Fruit fly (Drosophila melanogaster) whole organism, prepupa: ENCODE measurements around the gene CG13639.

Experiments used
- Blimp-1 ChIP-seq: fragments of 200-800 bp; sonication (Bioruptor generic); optimal IDR thresholded peaks from 3 replicates; lab custom pipeline; 2017; ENCODE audit warnings: missing biosample characterization, missing genetic modification characterization, mild to moderate bottlenecking, moderate library complexity, missing genetic modification reagents
- CG10669 ChIP-seq: fragments of 200-800 bp; sonication (Bioruptor generic); optimal IDR thresholded peaks from 3 replicates; lab custom pipeline; 2018; ENCODE audit warnings: missing biosample characterization, mild to moderate bottlenecking, missing genetic modification characterization, moderate library complexity
- CG11294 ChIP-seq: fragments of 200-800 bp; sonication (Bioruptor generic); IDR thresholded peaks from 2 replicates; pipeline ENCODE4 v1.3.6; 2022; ENCODE audit warnings: missing biosample characterization, missing genetic modification characterization
- CG11762 ChIP-seq: fragments of 200-800 bp; sonication (Bioruptor generic); optimal IDR thresholded peaks from 3 replicates; lab custom pipeline; 2016; ENCODE audit warnings: missing biosample characterization, missing genetic modification characterization; ENCODE audit not compliant: insufficient read depth
- CG11902 ChIP-seq: fragments of 200-800 bp; sonication (Bioruptor generic); optimal IDR thresholded peaks from 3 replicates; lab custom pipeline; 2016; ENCODE audit warnings: missing biosample characterization, missing genetic modification characterization
- CG15336 ChIP-seq: fragments of 200-800 bp; sonication (Bioruptor generic); IDR thresholded peaks from 2 replicates; pipeline ENCODE4 v1.3.6; 2022; ENCODE audit warnings: missing biosample characterization, missing genetic modification characterization
- CG1621 ChIP-seq: fragments of 200-800 bp; sonication (Bioruptor generic); optimal IDR thresholded peaks from 3 replicates; lab custom pipeline; 2018; ENCODE audit warnings: missing biosample characterization, mild to moderate bottlenecking, missing genetic modification characterization
- CG16779 ChIP-seq: fragments of 200-800 bp; sonication (Bioruptor generic); optimal IDR thresholded peaks from 3 replicates; lab custom pipeline; 2017; ENCODE audit warnings: missing biosample characterization, mild to moderate bottlenecking, missing genetic modification characterization
- CG32006 ChIP-seq: fragments of 200-800 bp; sonication (Bioruptor generic); optimal IDR thresholded peaks from 3 replicates; lab custom pipeline; 2017; ENCODE audit warnings: missing biosample characterization, mild to moderate bottlenecking, missing genetic modification characterization
- CG4318 ChIP-seq: fragments of 200-800 bp; sonication (Bioruptor generic); optimal IDR thresholded peaks from 3 replicates; lab custom pipeline; 2017; ENCODE audit warnings: missing biosample characterization, mild to moderate bottlenecking, missing genetic modification characterization
- CG6163 ChIP-seq: fragments of 200-800 bp; sonication (Bioruptor generic); IDR thresholded peaks from 3 replicates; pipeline ENCODE4 v1.3.6; 2022; ENCODE audit warnings: missing biosample characterization, missing genetic modification characterization
- CG6276 ChIP-seq: fragments of 200-800 bp; sonication (Bioruptor generic); optimal IDR thresholded peaks from 2 replicates; lab custom pipeline; 2017; ENCODE audit warnings: missing biosample characterization, mild to moderate bottlenecking, missing genetic modification characterization
- CG6808 ChIP-seq: fragments of 200-800 bp; sonication (Bioruptor generic); optimal IDR thresholded peaks from 3 replicates; lab custom pipeline; 2017; ENCODE audit warnings: missing biosample characterization, missing genetic modification characterization, mild to moderate bottlenecking, moderate library complexity, missing genetic modification reagents
- CG6854 ChIP-seq: fragments of 200-800 bp; sonication (Bioruptor generic); optimal IDR thresholded peaks from 2 replicates; lab custom pipeline; 2017; ENCODE audit warnings: missing biosample characterization, mild to moderate bottlenecking, missing genetic modification characterization
- CG7368 ChIP-seq: fragments of 200-800 bp; sonication (Bioruptor generic); optimal IDR thresholded peaks from 3 replicates; lab custom pipeline; 2016; ENCODE audit warnings: missing biosample characterization, missing genetic modification characterization
- CG8119 ChIP-seq: fragments of 200-800 bp; sonication (Bioruptor generic); IDR thresholded peaks from 3 replicates; pipeline ENCODE4 v1.3.6; 2022; ENCODE audit warnings: missing biosample characterization, missing genetic modification characterization
- CG9139 ChIP-seq: fragments of 200-800 bp; sonication (Bioruptor generic); optimal IDR thresholded peaks from 3 replicates; lab custom pipeline; 2017; ENCODE audit warnings: missing biosample characterization, mild to moderate bottlenecking, missing genetic modification characterization
- Eip78C ChIP-seq: fragments of 200-800 bp; sonication (Bioruptor generic); peaks from one replicate; lab custom pipeline; 2016; ENCODE audit warnings: missing biosample characterization, missing genetic modification characterization
- Gug ChIP-seq: fragments of 200-800 bp; sonication (Bioruptor generic); IDR thresholded peaks from 2 replicates; pipeline ENCODE4 v1.3.6; 2022; ENCODE audit warnings: missing biosample characterization, missing genetic modification characterization
- Hr38 ChIP-seq: sonication (Bioruptor generic); optimal IDR thresholded peaks from 2 replicates; lab custom pipeline; 2016; ENCODE audit warnings: missing biosample characterization, missing genetic modification characterization
- Hr4 ChIP-seq: fragments of 200-800 bp; sonication (Bioruptor generic); optimal IDR thresholded peaks from 3 replicates; lab custom pipeline; 2016; ENCODE audit warnings: missing biosample characterization, missing genetic modification characterization
- Met ChIP-seq: fragments of 200-800 bp; sonication (Bioruptor generic); optimal IDR thresholded peaks from 3 replicates; lab custom pipeline; 2016; ENCODE audit warnings: missing biosample characterization, missing genetic modification characterization
- OdsH ChIP-seq: fragments of 200-800 bp; sonication (Bioruptor generic); optimal IDR thresholded peaks from 3 replicates; lab custom pipeline; 2016; ENCODE audit warnings: missing biosample characterization, missing genetic modification characterization
- Smox ChIP-seq: fragments of 200-800 bp; sonication (Bioruptor generic); optimal IDR thresholded peaks from 3 replicates; lab custom pipeline; 2016; ENCODE audit warnings: missing biosample characterization, missing genetic modification characterization
- Sox14 ChIP-seq: fragments of 200-800 bp; sonication (Bioruptor generic); optimal IDR thresholded peaks from 3 replicates; lab custom pipeline; 2016; ENCODE audit warnings: missing biosample characterization, missing genetic modification characterization
- Sox15 ChIP-seq: fragments of 200-800 bp; sonication (Bioruptor generic); optimal IDR thresholded peaks from 3 replicates; lab custom pipeline; 2016; ENCODE audit warnings: missing biosample characterization, missing genetic modification characterization
- acj6 ChIP-seq: fragments of 200-800 bp; sonication (Bioruptor generic); optimal IDR thresholded peaks from 3 replicates; lab custom pipeline; 2016; ENCODE audit warnings: missing biosample characterization, missing genetic modification characterization
- dac ChIP-seq: fragments of 200-800 bp; sonication (Bioruptor generic); optimal IDR thresholded peaks from 2 replicates; lab custom pipeline; 2017; ENCODE audit warnings: missing biosample characterization, mild to moderate bottlenecking, missing genetic modification characterization
- dsx ChIP-seq: fragments of 200-800 bp; optimal IDR thresholded peaks from 3 replicates; lab custom pipeline; 2019; ENCODE audit warnings: missing biosample characterization, mild to moderate bottlenecking, missing genetic modification characterization, moderate library complexity; ENCODE audit not compliant: poor library complexity, severe bottlenecking
- eg ChIP-seq: fragments of 200-800 bp; sonication (Bioruptor generic); IDR thresholded peaks from 3 replicates; pipeline ENCODE4 v1.3.6; 2022; ENCODE audit warnings: missing biosample characterization, missing genetic modification characterization
- fd59A ChIP-seq: fragments of 200-800 bp; sonication (Bioruptor generic); optimal IDR thresholded peaks from 2 replicates; lab custom pipeline; 2017; ENCODE audit warnings: missing biosample characterization, mild to moderate bottlenecking, missing genetic modification characterization, missing genetic modification reagents
- fd85E ChIP-seq: fragments of 200-800 bp; sonication (Bioruptor generic); optimal IDR thresholded peaks from 3 replicates; lab custom pipeline; 2016; ENCODE audit warnings: missing biosample characterization, missing genetic modification characterization
- fkh ChIP-seq: fragments of 200-800 bp; sonication (Bioruptor generic); optimal IDR thresholded peaks from 3 replicates; lab custom pipeline; 2017; ENCODE audit warnings: missing biosample characterization, mild to moderate bottlenecking, missing genetic modification characterization, moderate library complexity
- net ChIP-seq: fragments of 200-800 bp; sonication (Bioruptor generic); optimal IDR thresholded peaks from 3 replicates; lab custom pipeline; 2016; ENCODE audit warnings: missing biosample characterization, missing genetic modification characterization
- pdm3 ChIP-seq: fragments of 200-800 bp; sonication (Bioruptor generic); optimal IDR thresholded peaks from 3 replicates; lab custom pipeline; 2016; ENCODE audit warnings: missing biosample characterization, missing genetic modification characterization
- salr ChIP-seq, 2 experiments: fragments of 200-800 bp; sonication (Bioruptor generic); optimal IDR thresholded peaks; 3 replicates each; lab custom pipeline; 2016 to 2018; ENCODE audit warnings: missing biosample characterization in 2 of 2, missing genetic modification characterization in 2 of 2, mild to moderate bottlenecking in 1 of 2
- spab ChIP-seq: fragments of 200-800 bp; sonication (Bioruptor generic); optimal IDR thresholded peaks from 2 replicates; lab custom pipeline; 2017; ENCODE audit warnings: missing biosample characterization, mild to moderate bottlenecking, missing genetic modification characterization, missing genetic modification reagents
- ss ChIP-seq, 2 experiments: fragments of 200-800 bp; sonication (Bioruptor generic); optimal IDR thresholded peaks; 2 replicates in 1 of 2; 3 replicates in 1 of 2; lab custom pipeline; 2017 to 2018; ENCODE audit warnings: mild to moderate bottlenecking in 2 of 2, missing biosample characterization in 2 of 2, missing genetic modification characterization in 2 of 2, moderate library complexity in 1 of 2
- svp ChIP-seq: fragments of 200-800 bp; sonication (Bioruptor generic); peaks from one replicate; lab custom pipeline; 2016; ENCODE audit warnings: missing biosample characterization, missing genetic modification characterization
- topi ChIP-seq: fragments of 200-800 bp; sonication (Bioruptor generic); optimal IDR thresholded peaks from 3 replicates; lab custom pipeline; 2016; ENCODE audit warnings: missing biosample characterization, missing genetic modification characterization
- vri ChIP-seq: fragments of 200-800 bp; sonication (Bioruptor generic); optimal IDR thresholded peaks from 3 replicates; lab custom pipeline; 2016; ENCODE audit warnings: missing biosample characterization, mild to moderate bottlenecking, missing genetic modification characterization

Gene CG13639

DNA sequence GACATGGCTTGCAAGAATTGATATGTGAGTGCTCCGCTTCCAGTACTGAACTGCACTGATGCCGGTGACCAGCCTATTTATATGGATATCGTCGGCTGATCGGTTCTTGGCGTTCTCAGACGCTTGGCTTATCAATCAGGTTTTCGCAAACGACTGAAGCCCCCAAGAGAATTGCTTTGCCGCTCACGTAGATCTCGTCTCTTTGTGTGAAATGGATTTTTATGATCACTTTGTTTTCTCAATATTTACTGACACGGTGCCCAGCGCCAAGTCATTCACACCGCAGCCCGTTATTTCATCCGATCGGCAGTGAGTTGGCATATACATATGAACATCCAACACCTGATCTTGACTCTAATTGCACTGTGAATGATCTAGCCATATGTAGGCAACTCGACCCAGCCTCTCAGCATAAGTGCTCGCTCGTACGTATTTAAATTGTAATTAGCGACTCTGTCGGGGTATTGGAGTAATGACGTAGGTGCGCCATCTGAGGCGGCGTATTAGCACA lies at the start of gene CG13639:
TSS of gene CG13639 (minus strand) at position 51 of the 511 bp plus-strand sequence.
- TF ChIP-seq Eip78C (GFP tag; lab: Kevin White, UChicago) (peak; percentile 69), spab (GFP tag; lab: Kevin White, UChicago) (no peak), CG9139 (GFP tag; lab: Kevin White, UChicago) (peak; percentile 27), ss (GFP tag; optimal IDR thresholded peaks at IDR 0.05; lab: Kevin White, UChicago) (peak in 1 of 2 experiments; percentile 51), OdsH (GFP tag; lab: Kevin White, UChicago) (no peak), CG11902 (no peak), CG6163 (GFP tag; lab: Robert Waterston, UW) (0 out of 3 replicates have a peak, but pooled peaks have one; percentile 24), Met (no peak), net (GFP tag; lab: Kevin White, UChicago) (no peak)
- TF ChIP-seq, all 60 proteins: peak for 4

DNA sequence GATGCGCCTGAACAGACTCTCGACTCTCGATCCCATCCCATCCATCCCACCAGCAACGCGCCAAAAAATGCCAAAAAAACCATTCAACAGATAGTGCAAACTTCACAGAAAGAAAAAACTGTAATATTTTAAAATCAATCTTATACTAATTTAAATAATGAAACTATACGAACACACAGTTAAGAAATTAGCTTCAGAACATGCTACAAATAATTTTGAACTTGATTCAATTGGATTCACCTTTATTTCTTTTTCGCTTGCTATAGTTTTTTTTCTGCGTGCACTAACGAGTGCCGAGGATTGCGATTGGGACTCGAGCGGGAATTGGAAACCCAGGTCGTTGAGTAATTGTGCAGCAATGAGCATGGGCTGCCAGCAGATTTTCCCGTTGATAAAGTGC lies 47.9 kb upstream of the CG13639 start:
- TF ChIP-seq eg (GFP tag; lab: Robert Waterston, UW) (peak; percentile 68), pdm3 (GFP tag; lab: Kevin White, UChicago) (peak; percentile 11), Eip78C (GFP tag; lab: Kevin White, UChicago) (peak; percentile 51), svp (GFP tag; lab: Kevin White, UChicago) (peak; percentile 14), CG15336 (GFP tag; lab: Robert Waterston, UW) (peak; percentile 77), topi (no peak), CG11294 (GFP tag; lab: Robert Waterston, UW) (peak; percentile 15; the same call in 1 of the 2 replicates), OdsH (GFP tag; lab: Kevin White, UChicago) (peak; percentile 1), CG10669 (GFP tag; lab: Kevin White, UChicago) (no peak), Hr4 (GFP tag; lab: Kevin White, UChicago) (peak; percentile 66), CG4318 (GFP tag; lab: Kevin White, UChicago) (peak; percentile 20), Blimp-1 (no peak), CG8119 (peak; percentile 70), ss (GFP tag; optimal IDR thresholded peaks at IDR 0.05; lab: Kevin White, UChicago) (no peak), CG6276 (GFP tag; lab: Kevin White, UChicago) (peak; percentile 60), Gug (GFP tag; lab: Robert Waterston, UW) (peak; percentile 34; the same call in 1 of the 2 replicates), CG32006 (GFP tag; lab: Kevin White, UChicago) (peak; percentile 58)

DNA sequence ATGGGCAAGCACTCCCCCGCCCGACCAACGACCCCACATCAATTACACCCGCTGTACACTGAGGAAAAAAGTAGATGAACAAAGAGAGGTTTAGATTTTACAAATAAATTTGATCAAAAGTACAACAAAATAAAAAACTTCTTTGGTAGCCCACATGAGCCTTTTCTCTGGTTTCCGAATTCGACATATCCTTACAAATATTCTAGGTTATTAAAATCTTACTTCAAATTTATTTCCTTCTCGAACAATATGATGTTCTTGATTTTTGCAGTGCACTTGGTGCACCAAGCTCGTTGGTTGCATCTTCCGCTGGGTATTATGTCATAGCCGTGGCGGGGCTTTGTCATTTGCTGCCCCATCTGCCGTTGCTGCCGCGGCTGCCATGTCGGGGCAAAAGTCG lies 46.5 kb upstream of the CG13639 start:
- TF ChIP-seq Eip78C (GFP tag; lab: Kevin White, UChicago), result peak; percentile 55
- peak; percentile 19 for TF ChIP-seq Hr4 (GFP tag; lab: Kevin White, UChicago)
- TF ChIP-seq CG6808 (GFP tag; lab: Kevin White, UChicago), result no peak
- TF ChIP-seq eg (GFP tag; lab: Robert Waterston, UW), result peak; percentile 61; the same call in 2 of the 3 replicates
- no peak for TF ChIP-seq CG11294 (GFP tag; lab: Robert Waterston, UW)
- TF ChIP-seq dac, result no peak
- peak; percentile 46 for TF ChIP-seq CG6276 (GFP tag; lab: Kevin White, UChicago)
- TF ChIP-seq acj6 (GFP tag; lab: Kevin White, UChicago), result no peak
- peak; percentile 17 for TF ChIP-seq CG32006 (GFP tag; lab: Kevin White, UChicago)
- TF ChIP-seq CG8119, result peak; percentile 52
- no peak for TF ChIP-seq fkh (GFP tag; lab: Kevin White, UChicago)
- TF ChIP-seq CG15336 (GFP tag; lab: Robert Waterston, UW), result peak; percentile 55

DNA sequence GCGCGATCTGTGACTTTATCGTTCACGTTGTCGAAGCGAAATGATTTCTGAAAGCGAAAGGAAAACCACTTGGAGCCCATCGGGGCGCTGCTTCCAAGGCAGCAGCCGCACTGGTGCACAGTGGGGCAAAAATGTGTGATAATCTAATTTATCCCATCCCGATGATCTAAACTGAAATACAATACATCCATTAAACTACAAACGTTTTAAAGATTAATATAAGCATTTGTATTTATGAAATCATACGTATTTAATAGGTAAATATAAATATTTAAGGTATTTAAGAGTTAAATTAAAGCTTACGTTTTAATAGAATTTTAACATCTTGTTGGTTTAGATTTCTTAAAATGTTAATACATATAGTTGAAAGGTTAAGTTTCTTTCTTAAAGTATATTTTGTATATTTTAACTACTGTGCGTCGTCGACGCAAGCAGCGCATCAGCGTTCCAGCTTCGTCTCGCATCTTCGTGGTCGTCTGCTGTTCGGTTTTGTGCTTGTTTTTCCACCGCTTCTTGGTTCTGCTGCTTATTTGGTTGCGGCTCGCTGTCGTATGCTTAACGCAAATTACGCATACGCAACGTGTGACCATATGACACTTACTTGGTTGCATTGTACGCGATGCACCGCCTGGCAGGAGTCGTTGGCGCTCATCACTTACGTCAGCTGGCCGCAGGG lies 45.9 kb upstream of the CG13639 start, which contains the start of gene CG13643:
TSS of gene CG13643 (minus strand) at position 46 of the 676 bp plus-strand sequence.
- TF ChIP-seq Sox15 (GFP tag; lab: Kevin White, UChicago) (no peak), vri (GFP tag; lab: Kevin White, UChicago) (no peak), Hr38 (GFP tag; lab: Kevin White, UChicago) (no peak), CG16779 (peak; percentile 17), Smox (GFP tag; lab: Kevin White, UChicago) (peak; percentile 4), fd85E (GFP tag; lab: Kevin White, UChicago) (no peak), CG7368 (GFP tag; lab: Kevin White, UChicago) (peak; percentile 11), Blimp-1 (peak; percentile 54), Sox14 (GFP tag; lab: Kevin White, UChicago) (no peak), salr (GFP tag; optimal IDR thresholded peaks at IDR 0.05; lab: Kevin White, UChicago) (peak in 1 of 2 experiments; percentile 71), CG6808 (GFP tag; lab: Kevin White, UChicago) (peak; percentile 41), CG10669 (GFP tag; lab: Kevin White, UChicago) (no peak), Met (peak; percentile 18), dsx (GFP tag; lab: Kevin White, UChicago) (peak; percentile 12), CG11762 (peak; percentile 69), fd59A (GFP tag; lab: Kevin White, UChicago) (no peak), ss (GFP tag; optimal IDR thresholded peaks at IDR 0.05; lab: Kevin White, UChicago) (peak; percentile 35 to 56), CG32006 (GFP tag; lab: Kevin White, UChicago) (peak; percentile 85), CG6276 (GFP tag; lab: Kevin White, UChicago) (peak; percentile 75), CG1621 (no peak), CG4318 (GFP tag; lab: Kevin White, UChicago) (peak; percentile 64), spab (GFP tag; lab: Kevin White, UChicago) (no peak), CG6854 (GFP tag; lab: Kevin White, UChicago) (no peak)
